Worm (Caenorhabditis elegans): ENCODE measurements around the gene irg-7.

DNA sequence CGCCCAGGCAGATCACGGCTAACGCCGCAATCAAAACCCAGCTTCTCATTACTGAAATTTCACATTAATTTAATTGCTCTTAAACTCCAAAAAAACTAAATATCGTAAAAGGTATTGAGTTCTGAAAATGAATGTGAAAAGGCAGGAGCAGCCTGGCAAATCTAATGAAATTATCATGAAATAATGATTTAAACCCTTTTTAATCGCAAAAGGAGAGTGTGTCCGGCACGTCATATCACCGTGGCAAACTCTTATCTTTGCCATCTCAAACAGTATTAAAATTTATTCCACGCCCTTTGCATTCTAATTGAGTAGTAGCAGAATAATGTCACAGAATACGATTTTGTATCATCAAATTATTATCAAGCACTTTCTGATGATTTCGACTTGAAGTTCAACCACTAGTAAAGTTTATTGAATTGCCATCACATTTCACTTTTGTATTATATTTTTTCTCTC is 8.0 kb downstream of the irg-7 start, which contains the start of gene F28B4.3:
- TF ChIP-seq lin-39 (tag; optimal IDR thresholded peaks at IDR 0.05) (no peak), aly-2 (tag; optimal IDR thresholded peaks at IDR 0.05) (no peak), ceh-82 (tag; optimal IDR thresholded peaks at IDR 0.05) (no peak), lin-11 (tag; optimal IDR thresholded peaks at IDR 0.05) (no peak), ztf-4 (tag; optimal IDR thresholded peaks at IDR 0.05) (no peak), nhr-237 (tag; optimal IDR thresholded peaks at IDR 0.05) (no peak), zag-1 (tag; optimal IDR thresholded peaks at IDR 0.05) (no peak), skn-1 (tag; optimal IDR thresholded peaks at IDR 0.05) (no peak), unc-39 (tag; optimal IDR thresholded peaks at IDR 0.05) (no peak), blmp-1 (tag; optimal IDR thresholded peaks at IDR 0.05; ENCODE audit: insufficient read depth) (no peak), unc-55 (GFP tag; optimal IDR thresholded peaks at IDR 0.05) (no peak), nhr-77 (tag; optimal IDR thresholded peaks at IDR 0.05) (no peak)

All from whole organism, L2 larva.